Worm (Caenorhabditis elegans) whole organism, L2 larva: ENCODE results near the gene F17C11.2.

ENCODE experiments used
- C34F6.9 ChIP-seq: fragments of 150-350 bp; optimal IDR thresholded peaks from 2 replicates; lab custom pipeline; 2014; ENCODE audit warnings: missing biosample characterization, missing genetic modification characterization
- F13H6.1 ChIP-seq: sonication (generic microtip); optimal IDR thresholded peaks from 2 replicates; lab custom pipeline; 2016; ENCODE audit warnings: missing genetic modification characterization, missing compliant biosample characterization
- R02D3.7 ChIP-seq: fragments of 150-350 bp; optimal IDR thresholded peaks from 2 replicates; lab custom pipeline; 2014; ENCODE audit warnings: missing biosample characterization, missing genetic modification characterization
- Y55F3AM.14 ChIP-seq: fragments of 200-800 bp; sonication (Bioruptor generic); optimal IDR thresholded peaks from 2 replicates; lab custom pipeline; 2018; ENCODE audit warnings: mild to moderate bottlenecking, missing genetic modification characterization, missing compliant biosample characterization
- ZK546.5 ChIP-seq: sonication (generic microtip); optimal IDR thresholded peaks from 2 replicates; lab custom pipeline; 2017; ENCODE audit warnings: missing biosample characterization, missing genetic modification characterization
- alr-1 ChIP-seq: fragments of 150-350 bp; optimal IDR thresholded peaks from 2 replicates; lab custom pipeline; 2014; ENCODE audit warnings: missing biosample characterization, missing genetic modification characterization
- aly-2 ChIP-seq: fragments of 150-350 bp; optimal IDR thresholded peaks from 2 replicates; lab custom pipeline; 2014; ENCODE audit warnings: missing biosample characterization, missing genetic modification characterization
- ama-1 ChIP-seq: fragments of 150-350 bp; optimal IDR thresholded peaks from 2 replicates; lab custom pipeline; 2018; ENCODE audit warnings: inconsistent platforms
- blmp-1 ChIP-seq: sonication (generic microtip); optimal IDR thresholded peaks from 2 replicates; lab custom pipeline; 2017; ENCODE audit warnings: missing genetic modification characterization, mild to moderate bottlenecking, missing compliant biosample characterization, antibody characterized with exemption, moderate library complexity; ENCODE audit not compliant: insufficient read depth
- ceh-16 ChIP-seq: fragments of 150-350 bp; optimal IDR thresholded peaks from 2 replicates; lab custom pipeline; 2014; ENCODE audit warnings: missing biosample characterization, missing genetic modification characterization
- ceh-82 ChIP-seq: fragments of 150-350 bp; optimal IDR thresholded peaks from 2 replicates; lab custom pipeline; 2014; ENCODE audit warnings: missing biosample characterization, missing genetic modification characterization
- crh-2 ChIP-seq: sonication (generic microtip); optimal IDR thresholded peaks from 2 replicates; lab custom pipeline; 2017; ENCODE audit warnings: missing biosample characterization, missing genetic modification characterization
- dmd-4 ChIP-seq: sonication (generic microtip); optimal IDR thresholded peaks from 2 replicates; lab custom pipeline; 2017; ENCODE audit warnings: missing biosample characterization, missing genetic modification characterization
- egl-27 ChIP-seq: sonication (generic microtip); optimal IDR thresholded peaks from 3 replicates; lab custom pipeline; 2017; ENCODE audit warnings: missing biosample characterization, missing genetic modification reagents, missing genetic modification characterization
- elt-1 ChIP-seq: fragments of 150-350 bp; optimal IDR thresholded peaks from 2 replicates; lab custom pipeline; 2014; ENCODE audit warnings: missing biosample characterization, missing genetic modification characterization
- elt-3 ChIP-seq: sonication (generic microtip); optimal IDR thresholded peaks from 2 replicates; lab custom pipeline; 2017; ENCODE audit warnings: missing biosample characterization, missing genetic modification characterization
- fos-1 ChIP-seq: fragments of 150-350 bp; optimal IDR thresholded peaks from 2 replicates; lab custom pipeline; 2014; ENCODE audit warnings: missing biosample characterization, missing genetic modification characterization
- gmeb-1 ChIP-seq: fragments of 150-350 bp; optimal IDR thresholded peaks from 2 replicates; lab custom pipeline; 2014; ENCODE audit warnings: missing biosample characterization, missing genetic modification characterization
- lin-11 ChIP-seq: fragments of 150-350 bp; sonication (generic microtip); optimal IDR thresholded peaks from 2 replicates; lab custom pipeline; 2014; ENCODE audit warnings: missing biosample characterization, missing genetic modification characterization, inconsistent platforms, mixed read lengths
- lin-13 ChIP-seq: fragments of 150-350 bp; optimal IDR thresholded peaks from 2 replicates; lab custom pipeline; 2014; ENCODE audit warnings: missing biosample characterization, missing genetic modification reagents, missing genetic modification characterization
- lin-39 ChIP-seq: fragments of 150-350 bp; optimal IDR thresholded peaks from 2 replicates; lab custom pipeline; 2014; ENCODE audit warnings: missing biosample characterization, missing genetic modification reagents, missing genetic modification characterization
- lsy-2 ChIP-seq, 2 experiments: fragments of 150-350 bp in 1 of 2; sonication (generic microtip) in 1 of 2; optimal IDR thresholded peaks; 2 replicates each; lab custom pipeline; 2014 to 2017; ENCODE audit warnings: missing biosample characterization in 2 of 2, missing genetic modification characterization in 2 of 2
- mab-5 ChIP-seq: fragments of 150-350 bp; optimal IDR thresholded peaks from 2 replicates; lab custom pipeline; 2014; ENCODE audit warnings: missing biosample characterization, missing genetic modification characterization
- mbf-1 ChIP-seq: sonication (generic microtip); optimal IDR thresholded peaks from 2 replicates; lab custom pipeline; 2017; ENCODE audit warnings: missing biosample characterization, missing genetic modification characterization
- mdl-1 ChIP-seq, 2 experiments: fragments of 150-350 bp in 1 of 2; sonication (generic microtip) in 1 of 2; optimal IDR thresholded peaks; 2 replicates each; lab custom pipeline; 2017; ENCODE audit warnings: missing biosample characterization in 2 of 2, missing genetic modification characterization in 2 of 2
- nhr-10 ChIP-seq: sonication (generic microtip); optimal IDR thresholded peaks from 2 replicates; lab custom pipeline; 2017; ENCODE audit warnings: missing biosample characterization, missing genetic modification characterization
- nhr-11 ChIP-seq: fragments of 150-350 bp; optimal IDR thresholded peaks from 2 replicates; lab custom pipeline; 2014; ENCODE audit warnings: missing biosample characterization, missing genetic modification characterization
- nhr-12 ChIP-seq: fragments of 150-350 bp; optimal IDR thresholded peaks from 2 replicates; lab custom pipeline; 2014; ENCODE audit warnings: missing biosample characterization, missing genetic modification characterization
- nhr-129 ChIP-seq: fragments of 150-350 bp; optimal IDR thresholded peaks from 2 replicates; lab custom pipeline; 2014; ENCODE audit warnings: missing biosample characterization, missing genetic modification characterization
- nhr-21 ChIP-seq: fragments of 150-350 bp; optimal IDR thresholded peaks from 2 replicates; lab custom pipeline; 2014; ENCODE audit warnings: missing biosample characterization, missing genetic modification characterization
- nhr-23 ChIP-seq: fragments of 150-350 bp; optimal IDR thresholded peaks from 2 replicates; lab custom pipeline; 2014; ENCODE audit warnings: missing biosample characterization, missing genetic modification reagents, missing genetic modification characterization
- nhr-237 ChIP-seq: fragments of 150-350 bp; optimal IDR thresholded peaks from 2 replicates; lab custom pipeline; 2014; ENCODE audit warnings: missing biosample characterization, missing genetic modification characterization
- nhr-25 ChIP-seq: fragments of 150-350 bp; sonication (generic microtip); optimal IDR thresholded peaks from 3 replicates; lab custom pipeline; 2014; ENCODE audit warnings: missing biosample characterization, missing genetic modification characterization
- nhr-6 ChIP-seq: fragments of 150-350 bp; optimal IDR thresholded peaks from 2 replicates; lab custom pipeline; 2014; ENCODE audit warnings: missing biosample characterization, missing genetic modification characterization
- nhr-77 ChIP-seq: fragments of 150-350 bp; optimal IDR thresholded peaks from 2 replicates; lab custom pipeline; 2014; ENCODE audit warnings: missing biosample characterization, missing genetic modification characterization
- peb-1 ChIP-seq: fragments of 150-350 bp; optimal IDR thresholded peaks from 2 replicates; lab custom pipeline; 2014; ENCODE audit warnings: missing biosample characterization, missing genetic modification characterization
- sem-4 ChIP-seq: fragments of 150-350 bp; optimal IDR thresholded peaks from 2 replicates; lab custom pipeline; 2014; ENCODE audit warnings: missing biosample characterization, missing genetic modification reagents, missing genetic modification characterization
- skn-1 ChIP-seq: sonication (generic microtip); optimal IDR thresholded peaks from 2 replicates; lab custom pipeline; 2017; ENCODE audit warnings: missing biosample characterization, missing genetic modification characterization
- sma-3 ChIP-seq: sonication (generic microtip); optimal IDR thresholded peaks from 2 replicates; lab custom pipeline; 2016; ENCODE audit warnings: missing genetic modification reagents, missing genetic modification characterization, missing compliant biosample characterization
- sma-9 ChIP-seq, 2 experiments: fragments of 150-350 bp in 1 of 2; sonication (generic microtip) in 1 of 2; optimal IDR thresholded peaks; 2 replicates each; lab custom pipeline; 2014 to 2016; ENCODE audit warnings: missing genetic modification characterization in 2 of 2, mild to moderate bottlenecking in 1 of 2, missing biosample characterization in 1 of 2, missing compliant biosample characterization in 1 of 2, missing genetic modification reagents in 1 of 2, moderate library complexity in 1 of 2
- snpc-4 ChIP-seq: fragments of 150-350 bp; optimal IDR thresholded peaks from 2 replicates; lab custom pipeline; 2014; ENCODE audit warnings: missing biosample characterization, missing genetic modification characterization
- unc-39 ChIP-seq: fragments of 150-350 bp; optimal IDR thresholded peaks from 2 replicates; lab custom pipeline; 2014; ENCODE audit warnings: missing biosample characterization, missing genetic modification characterization
- unc-55 ChIP-seq: fragments of 150-350 bp; sonication (generic microtip); optimal IDR thresholded peaks from 3 replicates; lab custom pipeline; 2014; ENCODE audit warnings: missing biosample characterization, missing genetic modification reagents, missing genetic modification characterization
- unc-62 ChIP-seq: fragments of 150-350 bp; optimal IDR thresholded peaks from 2 replicates; lab custom pipeline; 2014; ENCODE audit warnings: missing biosample characterization, missing genetic modification reagents, missing genetic modification characterization
- zag-1 ChIP-seq: fragments of 150-350 bp; optimal IDR thresholded peaks from 2 replicates; lab custom pipeline; 2014; ENCODE audit warnings: missing biosample characterization, missing genetic modification characterization
- ztf-1 ChIP-seq: fragments of 200-800 bp; sonication (Bioruptor generic); conservative IDR thresholded peaks from 2 replicates; pipeline ENCODE4 v1.3.6; 2022; ENCODE audit warnings: missing genetic modification characterization, missing compliant biosample characterization
- ztf-11 ChIP-seq: sonication (generic microtip); optimal IDR thresholded peaks from 2 replicates; lab custom pipeline; 2017; ENCODE audit warnings: missing biosample characterization, missing genetic modification characterization
- ztf-4 ChIP-seq: fragments of 150-350 bp; optimal IDR thresholded peaks from 2 replicates; lab custom pipeline; 2014; ENCODE audit warnings: missing biosample characterization, missing genetic modification characterization

The F17C11.2 gene

DNA sequence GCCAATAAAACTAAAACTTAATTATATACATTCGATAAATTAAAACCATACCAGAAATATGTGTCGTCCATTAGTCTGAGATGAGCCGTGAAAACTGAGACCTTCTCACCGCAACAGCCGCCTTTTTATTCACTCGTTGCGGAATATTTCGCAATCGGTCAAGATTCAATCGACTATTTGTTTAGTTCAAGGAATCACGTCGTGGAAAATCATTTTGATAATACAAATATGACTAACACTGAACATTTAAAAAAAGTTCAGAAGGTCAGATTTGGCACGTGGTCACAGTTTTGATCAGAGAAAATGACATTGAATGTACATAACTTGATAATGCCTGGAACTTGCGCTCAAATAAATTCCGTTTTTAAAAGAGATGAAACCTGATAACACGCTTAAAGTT is 9.3 kb upstream of the F17C11.2 start, which contains the start of gene F17C11.11:
Gene F17C11.11, minus strand, starts transcription at position 79 of the 400 bp plus-strand sequence.
- TF ChIP-seq Y55F3AM.14 (GFP tag; lab: Kevin White, UChicago) (no peak), peb-1 (no peak), ama-1 (lab: Kevin White, UChicago) (no peak), ztf-4 (no peak), unc-62 (GFP tag; lab: Kevin White, UChicago) (no peak), lin-11 (tag; lab: Kevin White, UChicago) (no peak), mbf-1 (no peak), nhr-12 (tag; lab: Kevin White, UChicago) (no peak), ZK546.5 (tag; lab: Kevin White, UChicago) (no peak), nhr-23 (no peak), R02D3.7 (tag; lab: Kevin White, UChicago) (no peak), nhr-21 (tag; lab: Kevin White, UChicago) (peak; percentile 20), mab-5 (no peak), elt-3 (tag; lab: Kevin White, UChicago) (no peak), sma-9 (GFP tag; optimal IDR thresholded peaks at IDR 0.05; lab: Kevin White, UChicago) (peak; percentile 68), sma-9 (tag; optimal IDR thresholded peaks at IDR 0.05; lab: Kevin White, UChicago) (no peak), ztf-1 (no peak), lin-39 (no peak), unc-55 (GFP tag; lab: Kevin White, UChicago) (no peak), nhr-10 (tag; lab: Kevin White, UChicago) (no peak), nhr-25 (tag; lab: Kevin White, UChicago) (no peak), F13H6.1 (tag; lab: Kevin White, UChicago) (peak; percentile 26), ceh-82 (no peak), nhr-237 (tag; lab: Kevin White, UChicago) (no peak), egl-27 (tag; lab: Kevin White, UChicago) (no peak), C34F6.9 (tag; lab: Kevin White, UChicago) (peak; percentile 28), ceh-16 (tag; lab: Kevin White, UChicago) (no peak), zag-1 (tag; lab: Kevin White, UChicago) (no peak), unc-39 (tag; lab: Kevin White, UChicago) (no peak), alr-1 (no peak), nhr-129 (tag; lab: Kevin White, UChicago) (peak; percentile 99), sem-4 (no peak), aly-2 (tag; lab: Kevin White, UChicago) (no peak), gmeb-1 (peak; percentile 23), snpc-4 (tag; lab: Kevin White, UChicago) (no peak), dmd-4 (tag; lab: Kevin White, UChicago) (no peak), nhr-11 (tag; lab: Kevin White, UChicago) (no peak), skn-1 (tag; lab: Kevin White, UChicago) (no peak), nhr-6 (tag; lab: Kevin White, UChicago) (no peak), mdl-1 (tag; optimal IDR thresholded peaks at IDR 0.05; lab: Kevin White, UChicago) (no peak), ztf-11 (no peak), blmp-1 (no peak), sma-3 (GFP tag; lab: Kevin White, UChicago) (no peak), crh-2 (tag; lab: Kevin White, UChicago) (peak; percentile 47), lin-13 (no peak), fos-1 (tag; lab: Kevin White, UChicago) (peak; percentile 58), elt-1 (tag; lab: Kevin White, UChicago) (no peak), nhr-77 (tag; lab: Kevin White, UChicago) (no peak), lsy-2 (tag; optimal IDR thresholded peaks at IDR 0.05; lab: Kevin White, UChicago) (no peak)
